Worm (Caenorhabditis elegans) whole organism, L2 larva: ENCODE data around the gene yap-1.

Experiments
- ZK546.5 ChIP-seq: sonication (generic microtip); optimal IDR thresholded peaks from 2 replicates; lab custom pipeline; 2017; ENCODE audit warnings: missing biosample characterization, missing genetic modification characterization
- aly-2 ChIP-seq: fragments of 150-350 bp; optimal IDR thresholded peaks from 2 replicates; lab custom pipeline; 2014; ENCODE audit warnings: missing biosample characterization, missing genetic modification characterization
- ama-1 ChIP-seq: fragments of 150-350 bp; optimal IDR thresholded peaks from 2 replicates; lab custom pipeline; 2018; ENCODE audit warnings: inconsistent platforms
- blmp-1 ChIP-seq: sonication (generic microtip); optimal IDR thresholded peaks from 2 replicates; lab custom pipeline; 2017; ENCODE audit warnings: missing genetic modification characterization, mild to moderate bottlenecking, missing compliant biosample characterization, antibody characterized with exemption, moderate library complexity; ENCODE audit not compliant: insufficient read depth
- mdl-1 ChIP-seq, 2 experiments: fragments of 150-350 bp in 1 of 2; sonication (generic microtip) in 1 of 2; optimal IDR thresholded peaks; 2 replicates each; lab custom pipeline; 2017; ENCODE audit warnings: missing biosample characterization in 2 of 2, missing genetic modification characterization in 2 of 2
- sem-4 ChIP-seq: fragments of 150-350 bp; optimal IDR thresholded peaks from 2 replicates; lab custom pipeline; 2014; ENCODE audit warnings: missing biosample characterization, missing genetic modification reagents, missing genetic modification characterization
- skn-1 ChIP-seq: sonication (generic microtip); optimal IDR thresholded peaks from 2 replicates; lab custom pipeline; 2017; ENCODE audit warnings: missing biosample characterization, missing genetic modification characterization
- unc-55 ChIP-seq: fragments of 150-350 bp; sonication (generic microtip); optimal IDR thresholded peaks from 3 replicates; lab custom pipeline; 2014; ENCODE audit warnings: missing biosample characterization, missing genetic modification reagents, missing genetic modification characterization
- unc-62 ChIP-seq: fragments of 150-350 bp; optimal IDR thresholded peaks from 2 replicates; lab custom pipeline; 2014; ENCODE audit warnings: missing biosample characterization, missing genetic modification reagents, missing genetic modification characterization
- zag-1 ChIP-seq: fragments of 150-350 bp; optimal IDR thresholded peaks from 2 replicates; lab custom pipeline; 2014; ENCODE audit warnings: missing biosample characterization, missing genetic modification characterization
- ztf-4 ChIP-seq: fragments of 150-350 bp; optimal IDR thresholded peaks from 2 replicates; lab custom pipeline; 2014; ENCODE audit warnings: missing biosample characterization, missing genetic modification characterization

- TF ChIP-seq mdl-1 (tag; optimal IDR thresholded peaks at IDR 0.05; lab: Kevin White, UChicago) (peak in 1 of 2 experiments; percentile 26), unc-55 (GFP tag; lab: Kevin White, UChicago) (no peak), skn-1 (tag; lab: Kevin White, UChicago) (no peak), aly-2 (tag; lab: Kevin White, UChicago) (no peak), ZK546.5 (tag; lab: Kevin White, UChicago) (no peak), zag-1 (no peak), sem-4 (peak; percentile 71), blmp-1 (peak; percentile 19), ztf-4 (peak; percentile 12), ama-1 (lab: Kevin White, UChicago) (peak; percentile 1), unc-62 (GFP tag; lab: Kevin White, UChicago) (no peak)
Measured at ce11 chrX:10684533-10684932, 7.2 kb upstream of the yap-1 start.
